Worm (Caenorhabditis elegans): ENCODE measurements around the gene nuo-4.

Gene nuo-4

ce11 chrIII:7162065-7162762 lies 3.6 kb upstream of the nuo-4 start, which contains the start of the genes syf-2 and K04G7.1 (continued):
- TF ChIP-seq lsy-2 (tag; optimal IDR thresholded peaks at IDR 0.05) (peak; percentile 95), fkh-8 (tag; optimal IDR thresholded peaks at IDR 0.05) (peak; percentile 95), sptf-1 (tag; optimal IDR thresholded peaks at IDR 0.05) (no peak), zag-1 (tag; optimal IDR thresholded peaks at IDR 0.05) (peak; percentile 20), unc-86 (tag; optimal IDR thresholded peaks at IDR 0.05) (peak; percentile 85), ztf-4 (tag; optimal IDR thresholded peaks at IDR 0.05) (peak; percentile 77), nhr-47 (tag; optimal IDR thresholded peaks at IDR 0.05) (peak; percentile 90), swsn-7 (tag; optimal IDR thresholded peaks at IDR 0.05) (peak; percentile 87), Y116A8C.19 (tag; optimal IDR thresholded peaks at IDR 0.05; ENCODE audit: borderline replicate concordance) (no peak), dsc-1 (tag; optimal IDR thresholded peaks at IDR 0.05) (peak; percentile 80), lir-3 (tag; optimal IDR thresholded peaks at IDR 0.05; ENCODE audit: poor library complexity) (peak; percentile 62), blmp-1 (tag; optimal IDR thresholded peaks at IDR 0.05) (peak; percentile 82), xbp-1 (tag; optimal IDR thresholded peaks at IDR 0.05) (peak; percentile 91), ceh-90 (tag; optimal IDR thresholded peaks at IDR 0.05) (no peak), nhr-85 (tag) (peak; percentile 97), nhr-12 (tag; optimal IDR thresholded peaks at IDR 0.05) (no peak), aha-1 (tag; optimal IDR thresholded peaks at IDR 0.05) (peak; percentile 72), mab-9 (GFP tag; IDR thresholded peaks at IDR 0.05) (peak; percentile 61; the same call in 1 of the 2 replicates), fkh-10 (GFP tag; optimal IDR thresholded peaks at IDR 0.05) (peak; percentile 71), mep-1 (tag; optimal IDR thresholded peaks at IDR 0.05) (peak; percentile 86), nhr-84 (tag; optimal IDR thresholded peaks at IDR 0.05) (no peak), hlh-4 (tag; optimal IDR thresholded peaks at IDR 0.05) (no peak), hlh-17 (GFP tag; optimal IDR thresholded peaks at IDR 0.05; ENCODE audit: borderline replicate concordance) (no peak), hpl-2 (GFP tag; optimal IDR thresholded peaks at IDR 0.05) (peak; percentile 52), sup-37 (GFP tag; optimal IDR thresholded peaks at IDR 0.05) (no peak), rnt-1 (tag; optimal IDR thresholded peaks at IDR 0.05) (peak; percentile 84), lin-14 (GFP tag; optimal IDR thresholded peaks at IDR 0.05) (peak; percentile 95), dpl-1 (GFP tag; optimal IDR thresholded peaks at IDR 0.05) (peak; percentile 90 to 94 (median 91)), C16A3.4 (tag; optimal IDR thresholded peaks at IDR 0.05) (peak; percentile 93), grh-1 (GFP tag; IDR thresholded peaks at IDR 0.05) (peak; percentile 80), tlp-1 (tag; optimal IDR thresholded peaks at IDR 0.05) (no peak), fos-1 (tag; optimal IDR thresholded peaks at IDR 0.05) (peak; percentile 34), unc-62 (GFP tag; optimal IDR thresholded peaks at IDR 0.05) (no peak), alr-1 (tag; optimal IDR thresholded peaks at IDR 0.05; ENCODE audit: borderline replicate concordance) (no peak), snpc-4 (tag; optimal IDR thresholded peaks at IDR 0.05) (peak; percentile 82), nhr-11 (tag; optimal IDR thresholded peaks at IDR 0.05) (peak; percentile 70), isw-1 (GFP tag; IDR thresholded peaks at IDR 0.05) (peak; percentile 90), ets-5 (GFP tag; IDR thresholded peaks at IDR 0.05) (no peak), nhr-90 (tag; optimal IDR thresholded peaks at IDR 0.05; ENCODE audit: poor library complexity) (peak; percentile 80), fkh-4 (tag; optimal IDR thresholded peaks at IDR 0.05; ENCODE audit: borderline replicate concordance) (peak; percentile 14), ama-1 (optimal IDR thresholded peaks at IDR 0.05) (peak; percentile 56), C04F5.9 (tag; optimal IDR thresholded peaks at IDR 0.05) (peak; percentile 64), ceh-88 (GFP tag; IDR thresholded peaks at IDR 0.05) (peak; percentile 72; the same call in 1 of the 2 replicates), lin-39 (tag; optimal IDR thresholded peaks at IDR 0.05) (peak; percentile 76), egl-13 (tag; optimal IDR thresholded peaks at IDR 0.05) (peak; percentile 85), unc-130 (tag; optimal IDR thresholded peaks at IDR 0.05) (peak; percentile 83), nhr-28 (tag; optimal IDR thresholded peaks at IDR 0.05) (no peak), efl-1 (optimal IDR thresholded peaks at IDR 0.05) (peak; percentile 88 to 93), efl-1 (GFP tag; optimal IDR thresholded peaks at IDR 0.05 in 1 of 2) (peak; percentile 89 to 99), nhr-71 (tag; optimal IDR thresholded peaks at IDR 0.05) (peak; percentile 95), elt-2 (tag; optimal IDR thresholded peaks at IDR 0.05) (peak; percentile 45), lin-13 (GFP tag; optimal IDR thresholded peaks at IDR 0.05) (peak; percentile 100)

Measured in whole organism, L1 larva.